Worm (Caenorhabditis elegans) whole organism, L2 larva: ENCODE data around the gene F23D12.10.

Source experiments
- C34F6.9 ChIP-seq: fragments of 150-350 bp; optimal IDR thresholded peaks from 2 replicates; lab custom pipeline; 2014; ENCODE audit warnings: missing biosample characterization, missing genetic modification characterization
- F13H6.1 ChIP-seq: sonication (generic microtip); optimal IDR thresholded peaks from 2 replicates; lab custom pipeline; 2016; ENCODE audit warnings: missing genetic modification characterization, missing compliant biosample characterization
- R02D3.7 ChIP-seq: fragments of 150-350 bp; optimal IDR thresholded peaks from 2 replicates; lab custom pipeline; 2014; ENCODE audit warnings: missing biosample characterization, missing genetic modification characterization
- ZK546.5 ChIP-seq: sonication (generic microtip); optimal IDR thresholded peaks from 2 replicates; lab custom pipeline; 2017; ENCODE audit warnings: missing biosample characterization, missing genetic modification characterization
- alr-1 ChIP-seq: fragments of 150-350 bp; optimal IDR thresholded peaks from 2 replicates; lab custom pipeline; 2014; ENCODE audit warnings: missing biosample characterization, missing genetic modification characterization
- blmp-1 ChIP-seq: sonication (generic microtip); optimal IDR thresholded peaks from 2 replicates; lab custom pipeline; 2017; ENCODE audit warnings: missing genetic modification characterization, mild to moderate bottlenecking, missing compliant biosample characterization, antibody characterized with exemption, moderate library complexity; ENCODE audit not compliant: insufficient read depth
- ceh-16 ChIP-seq: fragments of 150-350 bp; optimal IDR thresholded peaks from 2 replicates; lab custom pipeline; 2014; ENCODE audit warnings: missing biosample characterization, missing genetic modification characterization
- ceh-82 ChIP-seq: fragments of 150-350 bp; optimal IDR thresholded peaks from 2 replicates; lab custom pipeline; 2014; ENCODE audit warnings: missing biosample characterization, missing genetic modification characterization
- dmd-4 ChIP-seq: sonication (generic microtip); optimal IDR thresholded peaks from 2 replicates; lab custom pipeline; 2017; ENCODE audit warnings: missing biosample characterization, missing genetic modification characterization
- egl-27 ChIP-seq: sonication (generic microtip); optimal IDR thresholded peaks from 3 replicates; lab custom pipeline; 2017; ENCODE audit warnings: missing biosample characterization, missing genetic modification reagents, missing genetic modification characterization
- fos-1 ChIP-seq: fragments of 150-350 bp; optimal IDR thresholded peaks from 2 replicates; lab custom pipeline; 2014; ENCODE audit warnings: missing biosample characterization, missing genetic modification characterization
- gmeb-1 ChIP-seq: fragments of 150-350 bp; optimal IDR thresholded peaks from 2 replicates; lab custom pipeline; 2014; ENCODE audit warnings: missing biosample characterization, missing genetic modification characterization
- lin-11 ChIP-seq: fragments of 150-350 bp; sonication (generic microtip); optimal IDR thresholded peaks from 2 replicates; lab custom pipeline; 2014; ENCODE audit warnings: missing biosample characterization, missing genetic modification characterization, inconsistent platforms, mixed read lengths
- lin-13 ChIP-seq: fragments of 150-350 bp; optimal IDR thresholded peaks from 2 replicates; lab custom pipeline; 2014; ENCODE audit warnings: missing biosample characterization, missing genetic modification reagents, missing genetic modification characterization
- lin-39 ChIP-seq: fragments of 150-350 bp; optimal IDR thresholded peaks from 2 replicates; lab custom pipeline; 2014; ENCODE audit warnings: missing biosample characterization, missing genetic modification reagents, missing genetic modification characterization
- lsy-2 ChIP-seq, 2 experiments: fragments of 150-350 bp in 1 of 2; sonication (generic microtip) in 1 of 2; optimal IDR thresholded peaks; 2 replicates each; lab custom pipeline; 2014 to 2017; ENCODE audit warnings: missing biosample characterization in 2 of 2, missing genetic modification characterization in 2 of 2
- mab-5 ChIP-seq: fragments of 150-350 bp; optimal IDR thresholded peaks from 2 replicates; lab custom pipeline; 2014; ENCODE audit warnings: missing biosample characterization, missing genetic modification characterization
- mbf-1 ChIP-seq: sonication (generic microtip); optimal IDR thresholded peaks from 2 replicates; lab custom pipeline; 2017; ENCODE audit warnings: missing biosample characterization, missing genetic modification characterization
- nhr-11 ChIP-seq: fragments of 150-350 bp; optimal IDR thresholded peaks from 2 replicates; lab custom pipeline; 2014; ENCODE audit warnings: missing biosample characterization, missing genetic modification characterization
- nhr-12 ChIP-seq: fragments of 150-350 bp; optimal IDR thresholded peaks from 2 replicates; lab custom pipeline; 2014; ENCODE audit warnings: missing biosample characterization, missing genetic modification characterization
- nhr-129 ChIP-seq: fragments of 150-350 bp; optimal IDR thresholded peaks from 2 replicates; lab custom pipeline; 2014; ENCODE audit warnings: missing biosample characterization, missing genetic modification characterization
- nhr-21 ChIP-seq: fragments of 150-350 bp; optimal IDR thresholded peaks from 2 replicates; lab custom pipeline; 2014; ENCODE audit warnings: missing biosample characterization, missing genetic modification characterization
- nhr-23 ChIP-seq: fragments of 150-350 bp; optimal IDR thresholded peaks from 2 replicates; lab custom pipeline; 2014; ENCODE audit warnings: missing biosample characterization, missing genetic modification reagents, missing genetic modification characterization
- nhr-25 ChIP-seq: fragments of 150-350 bp; sonication (generic microtip); optimal IDR thresholded peaks from 3 replicates; lab custom pipeline; 2014; ENCODE audit warnings: missing biosample characterization, missing genetic modification characterization
- nhr-6 ChIP-seq: fragments of 150-350 bp; optimal IDR thresholded peaks from 2 replicates; lab custom pipeline; 2014; ENCODE audit warnings: missing biosample characterization, missing genetic modification characterization
- nhr-77 ChIP-seq: fragments of 150-350 bp; optimal IDR thresholded peaks from 2 replicates; lab custom pipeline; 2014; ENCODE audit warnings: missing biosample characterization, missing genetic modification characterization
- peb-1 ChIP-seq: fragments of 150-350 bp; optimal IDR thresholded peaks from 2 replicates; lab custom pipeline; 2014; ENCODE audit warnings: missing biosample characterization, missing genetic modification characterization
- skn-1 ChIP-seq: sonication (generic microtip); optimal IDR thresholded peaks from 2 replicates; lab custom pipeline; 2017; ENCODE audit warnings: missing biosample characterization, missing genetic modification characterization
- sma-3 ChIP-seq: sonication (generic microtip); optimal IDR thresholded peaks from 2 replicates; lab custom pipeline; 2016; ENCODE audit warnings: missing genetic modification reagents, missing genetic modification characterization, missing compliant biosample characterization
- snpc-4 ChIP-seq: fragments of 150-350 bp; optimal IDR thresholded peaks from 2 replicates; lab custom pipeline; 2014; ENCODE audit warnings: missing biosample characterization, missing genetic modification characterization
- unc-55 ChIP-seq: fragments of 150-350 bp; sonication (generic microtip); optimal IDR thresholded peaks from 3 replicates; lab custom pipeline; 2014; ENCODE audit warnings: missing biosample characterization, missing genetic modification reagents, missing genetic modification characterization
- unc-62 ChIP-seq: fragments of 150-350 bp; optimal IDR thresholded peaks from 2 replicates; lab custom pipeline; 2014; ENCODE audit warnings: missing biosample characterization, missing genetic modification reagents, missing genetic modification characterization
- ztf-1 ChIP-seq: fragments of 200-800 bp; sonication (Bioruptor generic); conservative IDR thresholded peaks from 2 replicates; pipeline ENCODE4 v1.3.6; 2022; ENCODE audit warnings: missing genetic modification characterization, missing compliant biosample characterization

Gene F23D12.10

ce11 chrX:14415641-14416040 lies at the start of gene F23D12.10:
TSS of gene F23D12.10 (minus strand) at chrX:14415741.
- TF ChIP-seq C34F6.9 (tag; lab: Kevin White, UChicago) (no peak), nhr-77 (tag; lab: Kevin White, UChicago) (no peak), snpc-4 (tag; lab: Kevin White, UChicago) (no peak), lin-11 (tag; lab: Kevin White, UChicago) (no peak), R02D3.7 (tag; lab: Kevin White, UChicago) (no peak), nhr-25 (no peak), F13H6.1 (no peak)

DNA sequence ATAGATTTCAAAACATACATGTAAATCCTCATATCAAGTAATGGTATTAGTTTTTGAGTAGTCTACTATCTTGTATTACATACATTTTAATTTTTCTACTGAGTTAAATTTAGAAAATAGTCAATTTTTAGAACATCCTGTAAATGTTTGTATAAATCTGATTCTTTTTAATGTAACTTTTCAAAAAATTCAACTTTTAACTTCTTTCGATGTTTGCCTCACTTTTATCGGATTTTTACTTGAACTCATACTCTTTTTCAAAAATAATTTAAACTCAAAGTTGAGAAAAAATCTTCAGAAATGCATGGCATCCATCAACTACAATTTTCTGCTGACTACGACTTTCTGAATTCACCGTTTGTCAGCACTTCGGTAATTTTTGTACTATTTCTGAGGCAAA lies 49.0 kb upstream of the F23D12.10 start, which contains the start of gene M163.7:
Gene M163.7 (plus strand): TSS at position 301 of the 400 bp plus-strand sequence.
- no peak for TF ChIP-seq nhr-129 (tag; lab: Kevin White, UChicago)
- TF ChIP-seq alr-1 (tag; lab: Kevin White, UChicago), result no peak
- TF ChIP-seq C34F6.9 (tag; lab: Kevin White, UChicago), result no peak
- TF ChIP-seq unc-55 (GFP tag; lab: Kevin White, UChicago), result no peak
- no peak for TF ChIP-seq nhr-6 (tag; lab: Kevin White, UChicago)
- TF ChIP-seq ceh-16 (tag; lab: Kevin White, UChicago), result no peak
- TF ChIP-seq lin-13 (GFP tag; lab: Kevin White, UChicago), result no peak
- no peak for TF ChIP-seq mbf-1 (tag; lab: Kevin White, UChicago)
- no peak for TF ChIP-seq lin-39

DNA sequence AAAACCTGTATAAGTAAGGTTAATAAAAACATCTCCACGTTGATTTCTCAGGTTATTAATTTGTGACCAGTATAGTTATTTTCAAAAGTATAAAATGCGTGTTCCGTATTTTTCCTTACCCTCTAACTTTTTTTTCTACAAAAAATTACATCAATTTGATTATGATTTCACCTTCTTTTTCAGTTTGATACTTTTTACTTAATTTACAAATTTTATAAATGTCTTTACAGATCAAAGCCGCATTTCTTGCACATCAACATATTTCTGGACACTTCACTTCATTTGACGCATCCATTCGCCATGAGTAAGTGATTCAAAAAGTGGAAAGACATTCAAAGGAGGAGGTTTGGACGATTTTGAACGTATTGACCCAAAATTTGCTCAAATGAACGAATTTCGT lies 44.9 kb upstream of the F23D12.10 start, which contains the start of gene Y66C5A.2:
Gene Y66C5A.2 (plus strand): TSS at position 301 of the 400 bp plus-strand sequence.
- no peak for TF ChIP-seq nhr-77 (tag; lab: Kevin White, UChicago)
- no peak for TF ChIP-seq nhr-21 (tag; lab: Kevin White, UChicago)
- no peak for TF ChIP-seq mab-5
- TF ChIP-seq lsy-2 (tag; optimal IDR thresholded peaks at IDR 0.05; lab: Kevin White, UChicago), result no peak
- TF ChIP-seq sma-3 (GFP tag; lab: Kevin White, UChicago), result no peak
- TF ChIP-seq blmp-1 (tag; lab: Kevin White, UChicago), result no peak
- TF ChIP-seq, all 48 proteins: peak for 0

DNA sequence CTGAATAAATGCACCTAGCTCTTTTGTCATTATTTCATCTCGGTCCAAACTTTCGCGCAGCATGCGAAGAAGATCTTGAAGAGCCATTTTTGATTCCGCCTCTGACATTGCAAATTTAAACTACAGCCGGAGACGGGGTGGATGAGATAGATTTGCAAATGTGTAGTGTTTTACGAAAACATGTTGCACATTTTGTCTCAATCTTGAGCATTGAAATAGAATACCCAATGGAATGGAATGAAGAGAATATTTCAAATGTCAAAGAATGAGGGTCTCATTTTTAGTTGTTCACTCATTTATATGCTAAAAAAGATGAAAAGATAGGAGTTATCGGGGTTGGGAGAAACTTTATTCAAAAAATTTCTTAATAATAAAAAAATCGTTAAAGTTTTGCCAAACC lies 39.9 kb upstream of the F23D12.10 start, which contains the start of gene Y66C5A.1:
Gene Y66C5A.1 (minus strand): TSS at position 101 of the 400 bp plus-strand sequence.
- TF ChIP-seq peb-1, result no peak
- no peak for TF ChIP-seq nhr-12 (tag; lab: Kevin White, UChicago)
- TF ChIP-seq ZK546.5 (tag; lab: Kevin White, UChicago), result no peak
- TF ChIP-seq dmd-4 (tag; lab: Kevin White, UChicago), result no peak
- TF ChIP-seq nhr-77 (tag; lab: Kevin White, UChicago), result no peak
- no peak for TF ChIP-seq nhr-129 (tag; lab: Kevin White, UChicago)
- TF ChIP-seq nhr-23 (tag; lab: Kevin White, UChicago), result no peak
- no peak for TF ChIP-seq fos-1 (tag; lab: Kevin White, UChicago)
- no peak for TF ChIP-seq egl-27 (tag; lab: Kevin White, UChicago)
- no peak for TF ChIP-seq lin-11 (tag; lab: Kevin White, UChicago)
- TF ChIP-seq skn-1 (tag; lab: Kevin White, UChicago), result no peak
- no peak for TF ChIP-seq gmeb-1
- TF ChIP-seq mab-5, result no peak
- TF ChIP-seq ztf-1 (GFP tag; lab: Robert Waterston, UW), result no peak
- TF ChIP-seq ceh-82 (tag; lab: Kevin White, UChicago), result no peak
- no peak for TF ChIP-seq nhr-11 (tag; lab: Kevin White, UChicago)
- no peak for TF ChIP-seq F13H6.1

DNA sequence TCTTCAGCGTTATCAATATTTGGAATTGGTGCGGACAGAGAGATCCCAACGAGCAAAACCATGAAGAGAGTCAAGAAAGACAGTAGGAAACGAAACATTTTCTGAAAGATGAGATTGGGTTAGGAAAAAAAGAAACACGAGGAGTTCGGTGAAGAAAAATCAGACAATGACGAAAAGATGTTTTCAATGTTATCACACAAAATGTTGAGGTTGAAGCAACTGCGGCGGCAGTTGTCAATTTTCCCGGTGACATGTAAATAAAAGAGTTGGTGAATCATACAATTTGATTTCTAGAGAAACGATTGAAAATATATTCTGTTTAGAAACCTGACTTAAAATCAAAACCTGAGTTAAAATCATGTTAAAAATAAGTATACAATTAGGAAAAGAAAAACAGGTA lies 38.2 kb upstream of the F23D12.10 start, which contains the start of gene F23D12.7:
Gene F23D12.7 (minus strand): TSS at position 101 of the 400 bp plus-strand sequence.
- TF ChIP-seq alr-1 (tag; lab: Kevin White, UChicago) (no peak), nhr-77 (tag; lab: Kevin White, UChicago) (no peak), unc-62 (GFP tag; lab: Kevin White, UChicago) (no peak), mbf-1 (tag; lab: Kevin White, UChicago) (no peak), F13H6.1 (no peak)
